Worm (Caenorhabditis elegans): Measurements from ENCODE around the gene M02A10.1.

Gene M02A10.1

DNA sequence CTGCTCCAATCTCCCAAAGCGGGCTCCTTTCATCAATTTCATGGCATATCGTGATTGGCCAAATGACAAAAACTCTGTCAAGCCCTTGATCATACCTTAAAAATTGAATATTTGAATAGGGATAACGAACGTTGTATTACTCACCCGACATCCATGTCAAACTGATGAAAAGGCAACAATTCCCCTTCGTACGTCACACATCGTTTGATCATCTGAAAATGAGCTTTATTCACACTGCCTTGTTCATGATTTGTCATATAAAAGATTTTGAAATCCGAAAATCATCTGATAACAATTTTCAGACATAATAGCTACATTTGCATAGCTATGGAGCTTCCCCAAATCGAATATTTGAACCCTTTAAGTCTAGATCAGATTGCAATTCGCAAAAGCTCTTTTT is at the start of gene M02A10.1:
Gene M02A10.1 (plus strand): TSS at position 301 of the 400 bp plus-strand sequence.
- TF ChIP-seq C16A3.4 (tag; optimal IDR thresholded peaks at IDR 0.05) (no peak), nhr-84 (tag; optimal IDR thresholded peaks at IDR 0.05) (no peak), unc-98 (GFP tag; IDR thresholded peaks at IDR 0.05) (no peak), ceh-88 (GFP tag; IDR thresholded peaks at IDR 0.05) (no peak), lin-15B (tag; optimal IDR thresholded peaks at IDR 0.05) (no peak), nhr-90 (tag; optimal IDR thresholded peaks at IDR 0.05; ENCODE audit: poor library complexity) (no peak), zag-1 (tag; optimal IDR thresholded peaks at IDR 0.05) (no peak), nhr-12 (tag; optimal IDR thresholded peaks at IDR 0.05) (no peak)

DNA sequence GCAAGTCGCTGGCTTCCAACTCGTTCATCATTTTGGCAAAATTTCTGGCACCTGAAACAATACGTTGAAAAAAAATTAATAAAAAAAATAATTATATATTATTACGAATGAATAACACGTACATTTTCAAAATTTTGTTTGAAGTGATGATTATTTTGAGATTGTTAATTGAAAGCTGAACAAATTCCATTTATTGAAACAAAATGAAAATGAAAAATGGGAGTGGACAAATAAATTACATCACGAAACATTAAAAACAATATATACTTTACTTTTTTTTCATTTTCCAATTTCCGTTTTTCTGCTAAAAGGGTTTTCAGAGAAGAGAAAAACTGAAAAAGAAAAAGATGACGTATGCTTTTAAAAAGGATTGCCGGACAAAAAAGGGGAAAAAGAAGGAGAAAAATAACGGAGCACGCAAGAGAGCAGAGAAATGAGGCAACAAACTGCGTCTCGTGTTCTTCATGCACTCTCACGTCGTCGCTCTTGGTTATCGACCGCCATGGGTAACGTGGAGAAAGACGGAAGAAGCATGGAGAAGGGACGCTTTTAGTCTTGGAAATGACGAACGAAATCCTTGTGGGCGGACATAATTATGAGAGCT is 44.8 kb upstream of the M02A10.1 start, which contains the start of gene rund-1:
Gene rund-1 (minus strand): TSS at position 51 of the 604 bp plus-strand sequence.
- no peak for TF ChIP-seq sup-37 (GFP tag; optimal IDR thresholded peaks at IDR 0.05)
- TF ChIP-seq mef-2 (tag; optimal IDR thresholded peaks at IDR 0.05) = peak; percentile 43
- peak; percentile 31 for TF ChIP-seq isw-1 (GFP tag; IDR thresholded peaks at IDR 0.05)
- peak; percentile 0 for TF ChIP-seq irx-1 (tag; optimal IDR thresholded peaks at IDR 0.05)
- no peak for TF ChIP-seq mdl-1 (tag; optimal IDR thresholded peaks at IDR 0.05)
- no peak for TF ChIP-seq nhr-90 (tag; optimal IDR thresholded peaks at IDR 0.05; ENCODE audit: poor library complexity)
- no peak for TF ChIP-seq nhr-12 (tag; optimal IDR thresholded peaks at IDR 0.05)
- TF ChIP-seq swsn-7 (tag; optimal IDR thresholded peaks at IDR 0.05) = peak; percentile 66
- TF ChIP-seq ceh-90 (tag; optimal IDR thresholded peaks at IDR 0.05) = no peak
- TF ChIP-seq snu-23 (GFP tag; optimal IDR thresholded peaks at IDR 0.05) = peak; percentile 56
- no peak for TF ChIP-seq C16A3.4 (tag; optimal IDR thresholded peaks at IDR 0.05)
- no peak for TF ChIP-seq C34B4.2 (tag; optimal IDR thresholded peaks at IDR 0.05)
- peak; percentile 36 for TF ChIP-seq zag-1 (tag; optimal IDR thresholded peaks at IDR 0.05)
- TF ChIP-seq nhr-11 (tag; optimal IDR thresholded peaks at IDR 0.05) = no peak
- no peak for TF ChIP-seq fkh-4 (tag; optimal IDR thresholded peaks at IDR 0.05; ENCODE audit: borderline replicate concordance)
- TF ChIP-seq unc-30 (tag; optimal IDR thresholded peaks at IDR 0.05) = no peak
- no peak for TF ChIP-seq snpc-4 (tag; optimal IDR thresholded peaks at IDR 0.05)
- TF ChIP-seq tbx-2 (tag; optimal IDR thresholded peaks at IDR 0.05) = peak; percentile 53
- no peak for TF ChIP-seq hpl-2 (GFP tag; optimal IDR thresholded peaks at IDR 0.05)
- no peak for TF ChIP-seq unc-62 (GFP tag; optimal IDR thresholded peaks at IDR 0.05)
- TF ChIP-seq pag-3 (tag; optimal IDR thresholded peaks at IDR 0.05; ENCODE audit: borderline replicate concordance, insufficient read depth) = no peak
- TF ChIP-seq sptf-1 (tag; optimal IDR thresholded peaks at IDR 0.05) = no peak
- peak; percentile 79 for TF ChIP-seq fkh-10 (GFP tag; optimal IDR thresholded peaks at IDR 0.05)
- no peak for TF ChIP-seq zip-4 (GFP tag; optimal IDR thresholded peaks at IDR 0.05)
- TF ChIP-seq efl-1 (optimal IDR thresholded peaks at IDR 0.05) = peak in 1 of 2 experiments; percentile 11
- TF ChIP-seq efl-1 (GFP tag; optimal IDR thresholded peaks at IDR 0.05 in 1 of 2) = no peak
- TF ChIP-seq unc-130 (tag; optimal IDR thresholded peaks at IDR 0.05) = no peak
- peak; percentile 87 for TF ChIP-seq nhr-71 (tag; optimal IDR thresholded peaks at IDR 0.05)
- TF ChIP-seq tlp-1 (tag; optimal IDR thresholded peaks at IDR 0.05) = no peak
- no peak for TF ChIP-seq lin-39 (tag; optimal IDR thresholded peaks at IDR 0.05)
- TF ChIP-seq fos-1 (tag; optimal IDR thresholded peaks at IDR 0.05) = peak; percentile 6
- TF ChIP-seq elt-3 (tag; optimal IDR thresholded peaks at IDR 0.05) = no peak
- TF ChIP-seq skn-1 (tag; optimal IDR thresholded peaks at IDR 0.05) = peak; percentile 40
- no peak for TF ChIP-seq Y116A8C.19 (tag; optimal IDR thresholded peaks at IDR 0.05; ENCODE audit: borderline replicate concordance)
- no peak for TF ChIP-seq pqm-1 (tag; optimal IDR thresholded peaks at IDR 0.05)
- TF ChIP-seq lsy-2 (tag; optimal IDR thresholded peaks at IDR 0.05) = peak; percentile 50 to 51
- no peak for TF ChIP-seq lin-13 (GFP tag; optimal IDR thresholded peaks at IDR 0.05)
- TF ChIP-seq pax-3 (tag; optimal IDR thresholded peaks at IDR 0.05) = peak; percentile 46
- peak; percentile 41 for TF ChIP-seq xbp-1 (tag; optimal IDR thresholded peaks at IDR 0.05)
- no peak for TF ChIP-seq ama-1 (optimal IDR thresholded peaks at IDR 0.05)
- no peak for TF ChIP-seq hlh-17 (GFP tag; optimal IDR thresholded peaks at IDR 0.05; ENCODE audit: borderline replicate concordance)
- TF ChIP-seq dpl-1 (GFP tag; optimal IDR thresholded peaks at IDR 0.05) = no peak
- no peak for TF ChIP-seq lin-35 (GFP tag; optimal IDR thresholded peaks at IDR 0.05)
- TF ChIP-seq nhr-47 (tag; optimal IDR thresholded peaks at IDR 0.05) = peak; percentile 81
- no peak for TF ChIP-seq ztf-11 (tag; optimal IDR thresholded peaks at IDR 0.05)
- TF ChIP-seq ceh-88 (GFP tag; IDR thresholded peaks at IDR 0.05) = no peak
- TF ChIP-seq egl-13 (tag; optimal IDR thresholded peaks at IDR 0.05) = peak; percentile 68
- peak; percentile 69 for TF ChIP-seq mep-1 (tag; optimal IDR thresholded peaks at IDR 0.05)

All from whole organism, L1 larva.